Worm (Caenorhabditis elegans) whole organism, dauer: ENCODE results near the gene F28B12.6.

Experiments used
- unc-62 ChIP-seq: sonication (generic microtip); optimal IDR thresholded peaks from 2 replicates; lab custom pipeline; 2017; ENCODE audit warnings: missing biosample characterization, missing genetic modification reagents, missing genetic modification characterization

Gene F28B12.6

ce11 chrII:5940815-5941214 is at the start of gene F28B12.6:
F28B12.6 (plus strand) TSS chrII:5940863.
- no peak for TF ChIP-seq unc-62 (GFP tag; lab: Kevin White, UChicago)

ce11 chrII:5892813-5893212 is 47.9 kb upstream of the F28B12.6 start:
- TF ChIP-seq unc-62 (GFP tag; lab: Kevin White, UChicago): no peak

ce11 chrII:5895870-5896269 is 44.8 kb upstream of the F28B12.6 start, which contains the start of gene F59G1.4:
F59G1.4 (plus strand) TSS chrII:5896170.
- TF ChIP-seq unc-62 (GFP tag; lab: Kevin White, UChicago): no peak

ce11 chrII:5896512-5896911 is 44.2 kb upstream of the F28B12.6 start:
- no peak for TF ChIP-seq unc-62 (GFP tag; lab: Kevin White, UChicago)

- no peak for TF ChIP-seq unc-62 (GFP tag; lab: Kevin White, UChicago)
Measured at ce11 chrII:5899080-5899479, 41.6 kb upstream of the F28B12.6 start.

- no peak for TF ChIP-seq unc-62 (GFP tag; lab: Kevin White, UChicago)
Measured at ce11 chrII:5899865-5900486, 40.7 kb upstream of the F28B12.6 start.

- no peak for TF ChIP-seq unc-62 (GFP tag; lab: Kevin White, UChicago)
Measured at ce11 chrII:5901407-5902026, 39.1 kb upstream of the F28B12.6 start.

- no peak for TF ChIP-seq unc-62 (GFP tag; lab: Kevin White, UChicago)
Measured at ce11 chrII:5902139-5902538, 38.5 kb upstream of the F28B12.6 start.

- no peak for TF ChIP-seq unc-62 (GFP tag; lab: Kevin White, UChicago)
Measured at ce11 chrII:5904252-5904651, 36.4 kb upstream of the F28B12.6 start, which contains the start of gene tsp-18. tsp-18 (plus strand) TSS chrII:5904552.

- TF ChIP-seq unc-62 (GFP tag; lab: Kevin White, UChicago): no peak
Measured at ce11 chrII:5906274-5906673, 34.4 kb upstream of the F28B12.6 start, which contains the start of gene F59G1.8. F59G1.8 (plus strand) TSS chrII:5906566.

- TF ChIP-seq unc-62 (GFP tag; lab: Kevin White, UChicago): no peak
Measured at ce11 chrII:5907482-5907881, 33.2 kb upstream of the F28B12.6 start, which contains the start of gene vps-35. vps-35 (plus strand) TSS chrII:5907816.

ce11 chrII:5911274-5911673 is 29.4 kb upstream of the F28B12.6 start, which contains the start of gene cgt-3:
cgt-3 (plus strand) TSS chrII:5911324.
- no peak for TF ChIP-seq unc-62 (GFP tag; lab: Kevin White, UChicago)

ce11 chrII:5911939-5912523 is 28.6 kb upstream of the F28B12.6 start:
- TF ChIP-seq unc-62 (GFP tag; lab: Kevin White, UChicago): no peak

ce11 chrII:5913897-5914296 is 26.8 kb upstream of the F28B12.6 start:
- TF ChIP-seq unc-62 (GFP tag; lab: Kevin White, UChicago): no peak

- TF ChIP-seq unc-62 (GFP tag; lab: Kevin White, UChicago): no peak
Measured at ce11 chrII:5917010-5917472, 23.6 kb upstream of the F28B12.6 start, which contains the start of gene frh-1. frh-1 (plus strand) TSS chrII:5917422.

- no peak for TF ChIP-seq unc-62 (GFP tag; lab: Kevin White, UChicago)
Measured at ce11 chrII:5918149-5918697, 22.4 kb upstream of the F28B12.6 start, which contains the start of gene ptp-2. ptp-2 (plus strand) TSS chrII:5918647.
